Fruit fly (Drosophila melanogaster) whole organism, embryonic: ENCODE results near the gene Alg7.

Experiments
- CG10979 ChIP-seq: fragments of 200-800 bp; sonication (Bioruptor generic); optimal IDR thresholded peaks from 2 replicates; lab custom pipeline; 2018; ENCODE audit warnings: missing biosample characterization, mild to moderate bottlenecking, missing genetic modification characterization, moderate library complexity
- CG11456 ChIP-seq: fragments of 200-800 bp; sonication (Bioruptor generic); IDR thresholded peaks from 3 replicates; pipeline ENCODE4 v1.3.6; 2022; ENCODE audit warnings: missing biosample characterization, missing genetic modification characterization
- CG13424 ChIP-seq: fragments of 200-800 bp; sonication (Bioruptor generic); optimal IDR thresholded peaks from 2 replicates; lab custom pipeline; 2019; ENCODE audit warnings: missing biosample characterization, mild to moderate bottlenecking, missing genetic modification characterization, moderate library complexity
- CG14441 ChIP-seq: fragments of 200-800 bp; sonication (Bioruptor generic); IDR thresholded peaks from 2 replicates; pipeline ENCODE4 v1.3.6; 2022; ENCODE audit warnings: missing biosample characterization, missing genetic modification characterization
- CG14667 ChIP-seq: fragments of 200-800 bp; sonication (Bioruptor generic); IDR thresholded peaks from 2 replicates; pipeline ENCODE4 v1.3.6; 2022; ENCODE audit warnings: missing biosample characterization, missing genetic modification characterization
- CG1647 ChIP-seq: fragments of 200-800 bp; sonication (Bioruptor generic); optimal IDR thresholded peaks from 3 replicates; lab custom pipeline; 2016; ENCODE audit warnings: missing biosample characterization, missing genetic modification characterization
- CG17802 ChIP-seq: fragments of 200-800 bp; sonication (Bioruptor generic); optimal IDR thresholded peaks from 2 replicates; lab custom pipeline; 2018; ENCODE audit warnings: missing biosample characterization, mild to moderate bottlenecking, missing genetic modification characterization, moderate library complexity
- CG17829 ChIP-seq: fragments of 200-800 bp; optimal IDR thresholded peaks from 2 replicates; lab custom pipeline; 2019; ENCODE audit warnings: missing biosample characterization, mild to moderate bottlenecking, missing genetic modification characterization, moderate library complexity
- CG18262 ChIP-seq: fragments of 200-800 bp; optimal IDR thresholded peaks from 3 replicates; lab custom pipeline; 2019; ENCODE audit warnings: missing biosample characterization, mild to moderate bottlenecking, missing genetic modification characterization, moderate library complexity
- CG2120 ChIP-seq: fragments of 200-800 bp; sonication (Bioruptor generic); optimal IDR thresholded peaks from 3 replicates; lab custom pipeline; 2016; ENCODE audit warnings: missing biosample characterization, missing genetic modification characterization
- CG30020 ChIP-seq: fragments of 200-800 bp; optimal IDR thresholded peaks from 2 replicates; lab custom pipeline; 2019; ENCODE audit warnings: missing biosample characterization, mild to moderate bottlenecking, missing genetic modification characterization, moderate library complexity
- CG4730 ChIP-seq: fragments of 200-800 bp; sonication (Bioruptor generic); IDR thresholded peaks from 2 replicates; pipeline ENCODE4 v1.3.6; 2022; ENCODE audit warnings: missing biosample characterization, missing genetic modification characterization
- CG5953 ChIP-seq: fragments of 200-800 bp; sonication (Bioruptor generic); IDR thresholded peaks from 2 replicates; pipeline ENCODE4 v1.3.6; 2022; ENCODE audit warnings: missing biosample characterization, missing genetic modification characterization
- CG6272 ChIP-seq: fragments of 200-800 bp; sonication (Bioruptor generic); IDR thresholded peaks from 2 replicates; pipeline ENCODE4 v1.3.6; 2022; ENCODE audit warnings: missing biosample characterization, missing genetic modification characterization
- CG6689 ChIP-seq: fragments of 200-800 bp; sonication (Bioruptor generic); IDR thresholded peaks from 2 replicates; pipeline ENCODE4 v1.3.6; 2022; ENCODE audit warnings: missing biosample characterization, missing genetic modification characterization
- CG6765 ChIP-seq: fragments of 200-800 bp; sonication (Bioruptor generic); optimal IDR thresholded peaks from 3 replicates; lab custom pipeline; 2017; ENCODE audit warnings: missing biosample characterization, mild to moderate bottlenecking, missing genetic modification characterization
- CG9215 ChIP-seq: fragments of 200-800 bp; sonication (Bioruptor generic); IDR thresholded peaks from 2 replicates; pipeline ENCODE4 v1.3.6; 2022; ENCODE audit warnings: missing biosample characterization, missing genetic modification characterization
- CG9817 ChIP-seq: fragments of 200-800 bp; sonication (Bioruptor generic); optimal IDR thresholded peaks from 2 replicates; lab custom pipeline; 2018; ENCODE audit warnings: missing biosample characterization, mild to moderate bottlenecking, missing genetic modification characterization, moderate library complexity
- CG9876 ChIP-seq: fragments of 200-800 bp; sonication (Bioruptor generic); optimal IDR thresholded peaks from 2 replicates; lab custom pipeline; 2016; ENCODE audit warnings: missing biosample characterization, missing genetic modification characterization
- CG9932 ChIP-seq: fragments of 200-800 bp; sonication (Bioruptor generic); IDR thresholded peaks from 2 replicates; pipeline ENCODE4 v1.3.6; 2022; ENCODE audit warnings: missing biosample characterization, missing genetic modification characterization
- Dfd ChIP-seq, 2 experiments: fragments of >200 bp; optimal IDR thresholded peaks; 2 replicates each; lab custom pipeline; 2017; ENCODE audit warnings: missing biosample characterization in 2 of 2, missing genetic modification characterization in 2 of 2
- E2f2 ChIP-seq: fragments of 200-800 bp; sonication (Bioruptor generic); IDR thresholded peaks from 2 replicates; pipeline ENCODE4 v1.3.6; 2022; ENCODE audit warnings: missing biosample characterization, missing genetic modification characterization
- Ets97D ChIP-seq: fragments of 200-800 bp; sonication (Bioruptor generic); optimal IDR thresholded peaks from 3 replicates; lab custom pipeline; 2016; ENCODE audit warnings: missing biosample characterization, missing genetic modification characterization
- Max ChIP-seq: fragments of 200-800 bp; sonication (Bioruptor generic); optimal IDR thresholded peaks from 2 replicates; lab custom pipeline; 2016; ENCODE audit warnings: missing biosample characterization, mild to moderate bottlenecking, missing genetic modification characterization
- Med ChIP-seq: fragments of 200-800 bp; sonication (Bioruptor generic); peaks from one replicate; lab custom pipeline; 2016; ENCODE audit warnings: missing biosample characterization, missing genetic modification characterization, mild to moderate bottlenecking, inconsistent platforms, moderate library complexity
- Nf-YA ChIP-seq: fragments of 200-800 bp; sonication (Bioruptor generic); IDR thresholded peaks from 2 replicates; pipeline ENCODE4 v1.3.6; 2022; ENCODE audit warnings: missing biosample characterization, missing genetic modification characterization
- Optix ChIP-seq: fragments of 200-800 bp; sonication (Bioruptor generic); IDR thresholded peaks from 3 replicates; pipeline ENCODE4 v1.3.6; 2022; ENCODE audit warnings: missing biosample characterization, missing genetic modification characterization
- Six4 ChIP-seq: fragments of 200-800 bp; sonication (Bioruptor generic); optimal IDR thresholded peaks from 2 replicates; lab custom pipeline; 2016; ENCODE audit warnings: missing biosample characterization, missing genetic modification characterization
- abd-A ChIP-seq: fragments of 200-800 bp; sonication (Bioruptor generic); optimal IDR thresholded peaks from 3 replicates; lab custom pipeline; 2019; ENCODE audit warnings: missing biosample characterization, mild to moderate bottlenecking, missing genetic modification characterization, moderate library complexity
- ap ChIP-seq: fragments of 200-800 bp; sonication (Bioruptor generic); IDR thresholded peaks from 2 replicates; pipeline ENCODE4 v1.3.6; 2022; ENCODE audit warnings: missing biosample characterization, missing genetic modification characterization
- chn ChIP-seq: fragments of 200-800 bp; sonication (Bioruptor generic); optimal IDR thresholded peaks from 2 replicates; lab custom pipeline; 2016; ENCODE audit warnings: missing biosample characterization, missing genetic modification characterization
- ci ChIP-seq: fragments of 200-800 bp; sonication (Bioruptor generic); IDR thresholded peaks from 3 replicates; pipeline ENCODE4 v1.3.6; 2022; ENCODE audit warnings: missing biosample characterization, missing genetic modification characterization
- danr ChIP-seq: fragments of 200-800 bp; sonication (Bioruptor generic); IDR thresholded peaks from 2 replicates; pipeline ENCODE4 v1.3.6; 2022; ENCODE audit warnings: missing biosample characterization, missing genetic modification characterization
- dysf ChIP-seq: fragments of 200-800 bp; sonication (Bioruptor generic); IDR thresholded peaks from 3 replicates; pipeline ENCODE4 v1.3.6; 2022; ENCODE audit warnings: missing biosample characterization, missing genetic modification characterization
- ems ChIP-seq: fragments of 200-800 bp; sonication (Bioruptor generic); optimal IDR thresholded peaks from 3 replicates; lab custom pipeline; 2016; ENCODE audit warnings: missing biosample characterization, missing genetic modification characterization
- esg ChIP-seq: fragments of 200-800 bp; sonication (Bioruptor generic); conservative IDR thresholded peaks from 2 replicates; pipeline ENCODE4 v1.3.6; 2022; ENCODE audit warnings: missing biosample characterization, missing genetic modification characterization
- fd3F ChIP-seq: fragments of 200-800 bp; sonication (Bioruptor generic); optimal IDR thresholded peaks from 2 replicates; lab custom pipeline; 2018; ENCODE audit warnings: missing biosample characterization, mild to moderate bottlenecking, missing genetic modification characterization, moderate library complexity
- grau ChIP-seq: fragments of 200-800 bp; optimal IDR thresholded peaks from 3 replicates; lab custom pipeline; 2019; ENCODE audit warnings: missing biosample characterization, mild to moderate bottlenecking, missing genetic modification characterization, moderate library complexity
- inv ChIP-seq: fragments of 200-800 bp; sonication (Bioruptor generic); IDR thresholded peaks from 2 replicates; pipeline ENCODE4 v1.3.6; 2022; ENCODE audit warnings: missing biosample characterization, missing genetic modification characterization; ENCODE audit not compliant: partially characterized antibody
- lola ChIP-seq, 3 experiments: fragments of >200 bp in 2 of 3; fragments of 200-800 bp in 1 of 3; sonication (Bioruptor generic) in 1 of 3; optimal IDR thresholded peaks; 2 replicates each; lab custom pipeline; 2017 to 2019; ENCODE audit warnings: missing biosample characterization in 3 of 3, missing genetic modification characterization in 3 of 3, mild to moderate bottlenecking in 1 of 3, moderate library complexity in 1 of 3
- luna ChIP-seq: fragments of 200-800 bp; sonication (Bioruptor generic); optimal IDR thresholded peaks from 2 replicates; lab custom pipeline; 2016; ENCODE audit warnings: missing biosample characterization, missing genetic modification characterization
- maf-S ChIP-seq: fragments of 200-800 bp; sonication (Bioruptor generic); optimal IDR thresholded peaks from 2 replicates; lab custom pipeline; 2016; ENCODE audit warnings: missing biosample characterization, missing genetic modification characterization
- mam ChIP-seq: fragments of 200-800 bp; sonication (Bioruptor generic); optimal IDR thresholded peaks from 3 replicates; lab custom pipeline; 2016; ENCODE audit warnings: missing biosample characterization, missing genetic modification characterization
- nom ChIP-seq: fragments of 200-800 bp; sonication (Bioruptor generic); optimal IDR thresholded peaks from 2 replicates; lab custom pipeline; 2017; ENCODE audit warnings: missing biosample characterization, missing genetic modification characterization, mild to moderate bottlenecking, moderate library complexity, missing genetic modification reagents
- pan ChIP-seq, 4 experiments: fragments of >200 bp in 3 of 4; fragments of 200-800 bp in 1 of 4; sonication (Bioruptor generic) in 1 of 4; optimal IDR thresholded peaks in 3 of 4; IDR thresholded peaks in 1 of 4; 2 replicates each; pipeline versions ENCODE4 v1.3.6 to Lab custom; 2017 to 2022; ENCODE audit warnings: missing biosample characterization in 2 of 4, missing genetic modification characterization in 2 of 4, mixed read lengths in 1 of 4
- psq ChIP-seq: fragments of 200-800 bp; sonication (Bioruptor generic); optimal IDR thresholded peaks from 2 replicates; lab custom pipeline; 2017; ENCODE audit warnings: missing biosample characterization, missing genetic modification characterization
- sisA ChIP-seq: fragments of 200-800 bp; sonication (Bioruptor generic); IDR thresholded peaks from 2 replicates; pipeline ENCODE4 v1.3.6; 2022; ENCODE audit warnings: missing biosample characterization, missing genetic modification characterization
- sob ChIP-seq: fragments of 200-800 bp; sonication (Bioruptor generic); IDR thresholded peaks from 2 replicates; pipeline ENCODE4 v1.3.6; 2022; ENCODE audit warnings: missing biosample characterization, missing genetic modification characterization
- trem ChIP-seq: fragments of 200-800 bp; optimal IDR thresholded peaks from 3 replicates; lab custom pipeline; 2019; ENCODE audit warnings: missing biosample characterization, mild to moderate bottlenecking, missing genetic modification characterization, moderate library complexity
- vfl ChIP-seq: fragments of 200-800 bp; sonication (Bioruptor generic); optimal IDR thresholded peaks from 2 replicates; lab custom pipeline; 2016; ENCODE audit warnings: missing biosample characterization, missing genetic modification characterization
- wek ChIP-seq: fragments of 200-800 bp; sonication (Bioruptor generic); optimal IDR thresholded peaks from 3 replicates; lab custom pipeline; 2018; ENCODE audit warnings: missing biosample characterization, mild to moderate bottlenecking, missing genetic modification characterization, moderate library complexity

The Alg7 gene

dm6 chr2L:13191894-13192293 is 12.8 kb downstream of the Alg7 start, which contains the start of the genes CG16974 and Edem2:
TSS of gene CG16974 (minus strand) at chr2L:13191979.
TSS of gene Edem2 (plus strand) at chr2L:13192201.
- TF ChIP-seq pan (optimal IDR thresholded peaks at IDR 0.05; lab: Kevin White, UChicago) (no peak), pan (GFP tag; optimal IDR thresholded peaks at IDR 0.05 in 1 of 2, IDR thresholded peaks at IDR 0.05 in 1 of 2) (peak in 1 of 2 experiments; percentile 82), abd-A (tag; lab: Kevin White, UChicago) (no peak), CG2120 (peak; percentile 80), nom (GFP tag; lab: Kevin White, UChicago) (no peak), CG6689 (GFP tag; lab: Robert Waterston, UW) (peak; percentile 79), Optix (GFP tag; lab: Robert Waterston, UW) (peak; percentile 61; the same call in 1 of the 3 replicates), CG10979 (tag; lab: Kevin White, UChicago) (peak; percentile 60), lola (GFP tag; optimal IDR thresholded peaks at IDR 0.05; lab: Kevin White, UChicago) (peak in 1 of 3 experiments; percentile 66), E2f2 (peak; percentile 52), vfl (GFP tag; lab: Kevin White, UChicago) (peak; percentile 70), chn (peak; percentile 68), CG11456 (GFP tag; lab: Robert Waterston, UW) (peak; percentile 84), esg (GFP tag; lab: Robert Waterston, UW) (peak; percentile 65), CG30020 (tag; lab: Kevin White, UChicago) (peak; percentile 66), Max (GFP tag; lab: Kevin White, UChicago) (peak; percentile 60), CG1647 (GFP tag; lab: Kevin White, UChicago) (peak; percentile 39), CG17829 (tag; lab: Kevin White, UChicago) (peak; percentile 89), danr (GFP tag; lab: Robert Waterston, UW) (peak; percentile 21; the same call in 1 of the 2 replicates), CG17802 (tag; lab: Kevin White, UChicago) (peak; percentile 20), Dfd (GFP tag; optimal IDR thresholded peaks at IDR 0.05; lab: Kevin White, UChicago) (no peak), CG6765 (GFP tag; lab: Kevin White, UChicago) (no peak), CG18262 (no peak), CG9817 (tag; lab: Kevin White, UChicago) (peak; percentile 68), CG9215 (peak; percentile 70), grau (peak; percentile 73), inv (no peak), sob (GFP tag; lab: Robert Waterston, UW) (peak; percentile 87), mam (GFP tag; lab: Kevin White, UChicago) (peak; percentile 34), sisA (GFP tag; lab: Robert Waterston, UW) (peak; percentile 79), fd3F (GFP tag; lab: Kevin White, UChicago) (peak; percentile 30), Med (GFP tag; lab: Kevin White, UChicago) (peak; percentile 89), ems (GFP tag; lab: Kevin White, UChicago) (peak; percentile 54), ci (GFP tag; lab: Robert Waterston, UW) (peak; percentile 80), luna (no peak), maf-S (GFP tag; lab: Kevin White, UChicago) (peak; percentile 15), ap (GFP tag; lab: Robert Waterston, UW) (peak; percentile 63), CG5953 (GFP tag; lab: Robert Waterston, UW) (peak; percentile 42; the same call in 1 of the 2 replicates), Ets97D (GFP tag; lab: Kevin White, UChicago) (peak; percentile 56), CG6272 (GFP tag; lab: Robert Waterston, UW) (peak; percentile 67; the same call in 1 of the 2 replicates), CG9932 (GFP tag; lab: Robert Waterston, UW) (peak; percentile 83), CG14441 (GFP tag; lab: Robert Waterston, UW) (peak; percentile 81), wek (GFP tag; lab: Kevin White, UChicago) (no peak), Nf-YA (peak; percentile 57; the same call in 1 of the 2 replicates), CG4730 (GFP tag; lab: Robert Waterston, UW) (peak; percentile 69), CG13424 (tag; lab: Kevin White, UChicago) (peak; percentile 73), dysf (peak; percentile 66; the same call in 1 of the 3 replicates), CG9876 (GFP tag; lab: Kevin White, UChicago) (no peak), Six4 (GFP tag; lab: Kevin White, UChicago) (peak; percentile 64), CG14667 (peak; percentile 56), trem (tag; lab: Kevin White, UChicago) (peak; percentile 87), psq (GFP tag; lab: Kevin White, UChicago) (peak; percentile 46)
